Worm (Caenorhabditis elegans) whole organism, L4/young adult: ENCODE measurements around the gene sra-6.

Experiments
- W03F9.2 ChIP-seq: fragments of 150-350 bp; optimal IDR thresholded peaks from 2 replicates; lab custom pipeline; 2014; ENCODE audit warnings: missing biosample characterization, missing genetic modification characterization
- him-1 ChIP-seq: sonication (generic microtip); optimal IDR thresholded peaks from 2 replicates; lab custom pipeline; 2016; ENCODE audit warnings: missing genotype, missing genetic modification reagents, missing genetic modification characterization, missing compliant biosample characterization

DNA sequence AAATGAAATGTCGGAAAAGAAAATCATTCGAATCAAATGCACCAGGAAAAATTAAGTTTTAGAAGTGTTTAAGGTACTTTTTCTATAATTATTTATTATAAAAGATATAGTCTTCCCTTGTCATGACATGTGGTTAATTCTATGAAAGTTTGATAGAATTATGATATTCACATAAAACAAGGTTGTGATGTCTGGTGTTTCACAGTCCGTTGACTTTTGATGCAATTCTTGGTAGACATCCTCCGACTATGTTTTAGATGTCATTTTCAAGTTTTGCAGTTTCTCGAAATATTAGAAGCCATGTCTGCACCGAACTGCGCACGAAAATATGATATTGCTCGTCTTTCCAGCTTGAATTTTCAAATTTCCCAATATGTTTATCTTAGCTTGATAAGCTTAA lies 6.2 kb downstream of the sra-6 start, which contains the start of gene sra-7:
- TF ChIP-seq W03F9.2 (tag; lab: Kevin White, UChicago) (no peak), him-1 (tag; lab: Kevin White, UChicago) (no peak)
